Worm (Caenorhabditis elegans): ENCODE results near the gene srg-13.

DNA sequence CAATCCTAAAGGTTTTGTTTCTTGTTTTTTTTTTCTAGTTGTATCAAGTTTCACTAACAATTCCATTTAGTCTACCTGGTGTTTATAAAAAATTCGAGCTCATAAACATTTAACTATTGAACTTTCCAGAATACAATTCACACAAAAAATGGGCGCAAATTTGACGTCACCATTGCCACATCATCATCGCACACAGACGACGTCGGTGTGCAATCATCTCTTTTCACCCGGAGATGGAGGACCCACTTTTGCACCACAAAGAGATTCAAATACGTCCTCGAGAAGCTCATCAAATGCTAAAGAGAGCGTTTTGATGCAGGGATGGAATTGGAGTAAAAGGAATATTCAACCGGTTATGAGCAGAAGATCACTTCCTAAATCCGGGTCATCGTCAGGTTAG lies 12.6 kb upstream of the srg-13 start:
- TF ChIP-seq ama-1 (optimal IDR thresholded peaks at IDR 0.05): no peak
- no peak for TF ChIP-seq flt-1 (GFP tag; IDR thresholded peaks at IDR 0.05)
- TF ChIP-seq pes-1 (GFP tag; IDR thresholded peaks at IDR 0.05): no peak
- no peak for TF ChIP-seq hmbx-1 (tag; optimal IDR thresholded peaks at IDR 0.05)
- TF ChIP-seq ceh-36 (tag; optimal IDR thresholded peaks at IDR 0.05): no peak
- TF ChIP-seq hmg-4 (GFP tag; optimal IDR thresholded peaks at IDR 0.05): no peak
- TF ChIP-seq scrt-1 (GFP tag; IDR thresholded peaks at IDR 0.05): no peak
- TF ChIP-seq hnd-1 (tag; optimal IDR thresholded peaks at IDR 0.05): no peak
- no peak for TF ChIP-seq ceh-13 (GFP tag; optimal IDR thresholded peaks at IDR 0.05)
